Worm (Caenorhabditis elegans) whole organism, L3 larva: ENCODE measurements around the gene sra-10.

Experiments used
- nhr-77 ChIP-seq: fragments of 150-350 bp; optimal IDR thresholded peaks from 2 replicates; lab custom pipeline; 2014; ENCODE audit warnings: missing biosample characterization, missing genetic modification characterization
- sea-2 ChIP-seq: fragments of 150-350 bp; sonication (generic microtip); optimal IDR thresholded peaks from 4 replicates; lab custom pipeline; 2014; ENCODE audit warnings: missing biosample characterization, missing genetic modification reagents, missing genetic modification characterization

DNA sequence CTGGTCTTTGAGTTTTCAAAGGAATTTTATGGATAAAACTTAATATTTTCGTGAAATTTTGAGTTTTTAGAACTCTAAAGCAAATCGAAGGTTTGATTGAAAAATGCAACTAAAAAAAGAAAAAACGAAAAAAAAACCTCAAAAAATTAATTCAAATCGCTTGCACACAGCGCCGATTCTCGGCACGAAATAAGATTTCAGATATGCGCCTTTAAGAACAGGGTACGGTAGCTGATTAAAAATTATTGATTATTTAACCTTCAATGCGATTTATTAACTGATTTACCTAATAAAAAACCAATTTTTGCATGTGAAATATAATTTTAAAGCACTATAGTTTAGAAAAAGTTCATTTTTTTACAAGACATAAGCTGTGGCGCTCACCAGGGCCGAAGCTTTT is 42.0 kb downstream of the sra-10 start:
- TF ChIP-seq nhr-77 (tag; lab: Kevin White, UChicago), result no peak
- TF ChIP-seq sea-2 (GFP tag; lab: Kevin White, UChicago), result no peak
